Worm (Caenorhabditis elegans) whole organism, L3 larva: Measurements from ENCODE around the gene Y49G5B.1.

Experiments used
- ama-1 ChIP-seq: fragments of 150-350 bp; optimal IDR thresholded peaks from 2 replicates; lab custom pipeline; 2018
- ceh-16 ChIP-seq: sonication (generic microtip); optimal IDR thresholded peaks from 2 replicates; lab custom pipeline; 2017; ENCODE audit warnings: missing biosample characterization, missing genetic modification characterization
- ceh-28 ChIP-seq: fragments of 150-350 bp; optimal IDR thresholded peaks from 2 replicates; lab custom pipeline; 2014; ENCODE audit warnings: missing biosample characterization, missing genetic modification reagents, missing genetic modification characterization
- daf-12 ChIP-seq: fragments of 150-350 bp; optimal IDR thresholded peaks from 2 replicates; lab custom pipeline; 2014; ENCODE audit warnings: missing biosample characterization, missing genetic modification reagents, missing genetic modification characterization
- egl-27 ChIP-seq: sonication (generic microtip); optimal IDR thresholded peaks from 4 replicates; lab custom pipeline; 2017; ENCODE audit warnings: missing biosample characterization, missing genetic modification reagents, missing genetic modification characterization
- egl-5 ChIP-seq: fragments of 150-350 bp; optimal IDR thresholded peaks from 2 replicates; lab custom pipeline; 2017; ENCODE audit warnings: missing biosample characterization, missing genetic modification reagents, missing genetic modification characterization, inconsistent platforms
- elt-1 ChIP-seq: fragments of 150-350 bp; optimal IDR thresholded peaks from 2 replicates; lab custom pipeline; 2014; ENCODE audit warnings: missing biosample characterization, missing genetic modification characterization
- elt-2 ChIP-seq: sonication (generic microtip); optimal IDR thresholded peaks from 2 replicates; lab custom pipeline; 2016; ENCODE audit warnings: missing genetic modification reagents, mild to moderate bottlenecking, missing genetic modification characterization, missing compliant biosample characterization
- eor-1 ChIP-seq, 2 experiments: fragments of 150-350 bp; optimal IDR thresholded peaks; 2 replicates each; lab custom pipeline; 2014 to 2018; ENCODE audit warnings: missing biosample characterization in 2 of 2, missing genetic modification characterization in 2 of 2
- fkh-10 ChIP-seq: sonication (generic microtip); optimal IDR thresholded peaks from 2 replicates; lab custom pipeline; 2017; ENCODE audit warnings: missing biosample characterization, missing genetic modification reagents, missing genetic modification characterization
- fos-1 ChIP-seq: fragments of 150-350 bp; optimal IDR thresholded peaks from 2 replicates; lab custom pipeline; 2014; ENCODE audit warnings: missing biosample characterization, missing genetic modification characterization
- hmg-11 ChIP-seq: sonication (generic microtip); optimal IDR thresholded peaks from 2 replicates; lab custom pipeline; 2016; ENCODE audit warnings: missing genetic modification characterization, missing compliant biosample characterization
- jun-1 ChIP-seq: fragments of 150-350 bp; optimal IDR thresholded peaks from 2 replicates; lab custom pipeline; 2014; ENCODE audit warnings: missing biosample characterization, missing genetic modification reagents, missing genetic modification characterization
- lin-15B ChIP-seq: fragments of 150-350 bp; optimal IDR thresholded peaks from 2 replicates; lab custom pipeline; 2014; ENCODE audit warnings: missing biosample characterization, missing genetic modification characterization
- lsy-12 ChIP-seq: sonication (generic microtip); optimal IDR thresholded peaks from 2 replicates; lab custom pipeline; 2016; ENCODE audit warnings: mild to moderate bottlenecking, missing genetic modification characterization, missing compliant biosample characterization
- mdl-1 ChIP-seq: fragments of 150-350 bp; optimal IDR thresholded peaks from 2 replicates; lab custom pipeline; 2014; ENCODE audit warnings: missing biosample characterization, missing genetic modification characterization
- mml-1 ChIP-seq: fragments of 150-350 bp; sonication (generic microtip); optimal IDR thresholded peaks from 3 replicates; lab custom pipeline; 2014; ENCODE audit warnings: missing biosample characterization, missing genetic modification characterization
- nfya-1 ChIP-seq: sonication (generic microtip); optimal IDR thresholded peaks from 2 replicates; lab custom pipeline; 2017; ENCODE audit warnings: missing genetic modification characterization, mild to moderate bottlenecking, missing compliant biosample characterization, antibody characterized with exemption, moderate library complexity; ENCODE audit not compliant: insufficient read depth
- nhr-11 ChIP-seq: fragments of 150-350 bp; optimal IDR thresholded peaks from 2 replicates; lab custom pipeline; 2014; ENCODE audit warnings: missing biosample characterization, missing genetic modification characterization
- nhr-12 ChIP-seq: fragments of 150-350 bp; optimal IDR thresholded peaks from 2 replicates; lab custom pipeline; 2014; ENCODE audit warnings: missing biosample characterization, missing genetic modification characterization
- nhr-23 ChIP-seq: fragments of 150-350 bp; optimal IDR thresholded peaks from 2 replicates; lab custom pipeline; 2014; ENCODE audit warnings: missing biosample characterization, missing genetic modification reagents, missing genetic modification characterization
- nhr-28 ChIP-seq: fragments of 150-350 bp; optimal IDR thresholded peaks from 2 replicates; lab custom pipeline; 2014; ENCODE audit warnings: missing biosample characterization, missing genetic modification characterization
- nhr-43 ChIP-seq: sonication (generic microtip); optimal IDR thresholded peaks from 2 replicates; lab custom pipeline; 2016; ENCODE audit warnings: mild to moderate bottlenecking, missing genetic modification characterization, missing compliant biosample characterization; ENCODE audit not compliant: poor library complexity, severe bottlenecking
- nhr-67 ChIP-seq: fragments of 150-350 bp; optimal IDR thresholded peaks from 2 replicates; lab custom pipeline; 2014; ENCODE audit warnings: missing biosample characterization, missing genetic modification characterization
- nhr-76 ChIP-seq: fragments of 150-350 bp; sonication (generic microtip); optimal IDR thresholded peaks from 5 replicates; lab custom pipeline; 2014; ENCODE audit warnings: missing biosample characterization, missing genetic modification characterization
- pha-4 ChIP-seq: fragments of 150-350 bp; optimal IDR thresholded peaks from 2 replicates; lab custom pipeline; 2014; ENCODE audit warnings: missing biosample characterization, missing genetic modification reagents, missing genetic modification characterization
- skn-1 ChIP-seq: fragments of 150-350 bp; optimal IDR thresholded peaks from 2 replicates; lab custom pipeline; 2014; ENCODE audit warnings: missing biosample characterization, missing genetic modification characterization
- unc-62 ChIP-seq: fragments of 150-350 bp; sonication (generic microtip); optimal IDR thresholded peaks from 4 replicates; lab custom pipeline; 2014; ENCODE audit warnings: missing biosample characterization, missing genetic modification reagents, missing genetic modification characterization
- ztf-11 ChIP-seq: fragments of 150-350 bp; optimal IDR thresholded peaks from 2 replicates; lab custom pipeline; 2014; ENCODE audit warnings: missing biosample characterization, missing genetic modification characterization

The Y49G5B.1 gene

DNA sequence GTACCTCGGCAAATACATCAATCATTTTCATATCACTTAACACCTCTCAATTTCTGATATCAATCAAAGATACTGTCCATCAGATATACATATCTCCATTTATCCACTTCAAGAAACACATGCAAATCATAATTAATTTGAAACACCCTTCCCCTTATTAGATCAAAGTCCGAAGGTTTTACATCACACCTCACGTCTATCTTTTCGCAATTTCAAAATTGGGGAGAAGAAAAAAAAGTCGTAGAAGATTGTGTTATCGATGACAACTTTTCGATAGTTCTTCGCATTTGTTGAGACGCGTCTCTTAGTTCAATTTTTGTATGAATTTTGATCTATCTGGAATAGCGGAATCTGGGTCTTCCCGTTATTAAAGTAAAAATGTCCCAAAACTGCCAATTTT, 50.1 kb downstream of the Y49G5B.1 start:
- TF ChIP-seq lsy-12 (tag; lab: Kevin White, UChicago) (no peak), eor-1 (tag; optimal IDR thresholded peaks at IDR 0.05; lab: Kevin White, UChicago) (no peak), elt-2 (tag; lab: Kevin White, UChicago) (peak; percentile 4), egl-27 (tag; lab: Kevin White, UChicago) (no peak), nhr-43 (tag; lab: Kevin White, UChicago) (peak; percentile 21)

DNA sequence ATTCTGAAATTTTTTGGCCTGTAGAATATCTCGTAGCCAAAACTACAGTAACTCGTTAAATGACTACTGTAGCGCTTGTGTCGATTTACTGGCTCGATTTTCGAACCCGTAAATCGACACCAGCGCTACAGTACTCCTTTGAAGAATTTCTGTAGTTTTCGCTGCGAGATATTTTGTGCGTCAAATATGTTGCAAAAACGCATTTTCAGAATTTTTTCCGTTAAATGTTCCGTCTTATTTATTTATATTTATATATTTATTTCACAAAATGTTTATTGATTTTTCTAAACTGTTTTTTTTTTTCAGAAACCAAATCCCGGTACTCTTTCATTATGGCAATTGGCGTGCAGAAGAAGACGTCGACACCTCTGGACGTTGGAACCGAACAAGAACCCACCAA, 50.6 kb downstream of the Y49G5B.1 start, which contains the start of gene natc-2:
Gene natc-2 (plus strand): TSS at position 301 of the 400 bp plus-strand sequence.
- TF ChIP-seq skn-1 (tag; lab: Kevin White, UChicago), result no peak
- no peak for TF ChIP-seq mdl-1 (tag; lab: Kevin White, UChicago)
- TF ChIP-seq elt-1 (tag; lab: Kevin White, UChicago), result no peak
- no peak for TF ChIP-seq egl-27 (tag; lab: Kevin White, UChicago)
- no peak for TF ChIP-seq fos-1 (tag; lab: Kevin White, UChicago)
- no peak for TF ChIP-seq ceh-28 (tag; lab: Kevin White, UChicago)
- no peak for TF ChIP-seq ceh-16 (tag; lab: Kevin White, UChicago)
- TF ChIP-seq hmg-11 (tag; lab: Kevin White, UChicago), result no peak
- no peak for TF ChIP-seq pha-4 (tag; lab: Kevin White, UChicago)
- TF ChIP-seq lin-15B (tag; lab: Kevin White, UChicago), result no peak
- TF ChIP-seq nhr-67, result no peak
- TF ChIP-seq nhr-28 (tag; lab: Kevin White, UChicago), result no peak
- TF ChIP-seq nfya-1 (tag; lab: Kevin White, UChicago), result no peak
- TF ChIP-seq fkh-10 (GFP tag; lab: Kevin White, UChicago), result no peak
- TF ChIP-seq ama-1 (lab: Kevin White, UChicago), result no peak
- TF ChIP-seq daf-12, result no peak
- TF ChIP-seq unc-62 (GFP tag; lab: Kevin White, UChicago), result no peak
- no peak for TF ChIP-seq nhr-43 (tag; lab: Kevin White, UChicago)
- no peak for TF ChIP-seq egl-5 (tag; lab: Kevin White, UChicago)

DNA sequence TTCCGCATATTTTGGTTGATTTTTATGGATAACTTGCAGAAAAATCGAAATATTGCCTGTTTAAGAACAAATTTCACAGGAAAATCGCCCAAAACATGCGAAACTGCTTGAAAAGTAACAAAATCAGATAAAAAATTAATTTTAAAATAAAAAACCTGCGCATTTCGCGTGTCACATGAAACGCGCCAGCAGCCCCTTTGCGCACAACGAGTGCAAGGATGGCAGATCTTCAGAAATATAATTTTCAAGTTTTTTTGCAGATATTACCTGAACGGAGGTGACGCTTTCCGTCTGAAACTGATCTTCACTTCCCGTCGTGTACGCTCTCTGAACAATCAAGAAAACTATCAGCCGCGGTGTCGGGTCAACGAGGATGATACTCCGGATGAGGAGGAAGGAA, 51.8 kb downstream of the Y49G5B.1 start:
- TF ChIP-seq nhr-43 (tag; lab: Kevin White, UChicago), result peak; percentile 1
- peak; percentile 64 for TF ChIP-seq lin-15B (tag; lab: Kevin White, UChicago)
- peak; percentile 9 for TF ChIP-seq elt-2 (tag; lab: Kevin White, UChicago)
- TF ChIP-seq ztf-11, result no peak
- TF ChIP-seq ceh-16 (tag; lab: Kevin White, UChicago), result no peak
- peak; percentile 51 for TF ChIP-seq nhr-23 (tag; lab: Kevin White, UChicago)
- TF ChIP-seq nfya-1 (tag; lab: Kevin White, UChicago), result peak; percentile 53
- peak; percentile 53 for TF ChIP-seq pha-4 (tag; lab: Kevin White, UChicago)

DNA sequence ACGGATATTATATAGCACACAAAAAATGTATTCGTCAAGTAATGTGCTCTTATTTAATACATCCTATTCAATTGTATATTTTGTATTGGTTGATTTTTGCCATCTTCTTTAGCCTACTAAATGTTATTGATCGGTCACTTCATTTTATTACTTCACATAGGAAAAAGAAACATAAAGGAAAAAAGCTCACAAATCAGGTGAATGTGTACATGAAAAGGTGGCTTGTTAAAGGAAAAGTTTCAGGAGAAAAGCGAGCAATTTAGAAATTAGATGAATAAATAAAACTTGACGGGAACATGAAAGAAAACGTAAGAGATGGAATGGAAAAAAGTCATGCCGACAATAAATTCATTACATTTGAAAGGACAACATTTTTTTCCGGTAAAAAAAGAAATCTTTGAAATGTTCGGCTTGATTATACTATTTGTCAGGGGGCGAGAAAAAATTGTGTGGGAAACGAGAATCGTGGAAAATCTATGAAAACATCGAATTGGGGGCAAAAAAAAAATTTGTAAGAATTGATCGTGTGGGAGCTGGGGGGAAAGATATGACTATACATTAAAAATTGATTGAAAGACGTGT, 52.4 kb downstream of the Y49G5B.1 start:
- TF ChIP-seq jun-1 (tag; lab: Kevin White, UChicago), result no peak
- peak; percentile 39 for TF ChIP-seq nhr-43 (tag; lab: Kevin White, UChicago)
- TF ChIP-seq ama-1 (lab: Kevin White, UChicago), result peak; percentile 23
- TF ChIP-seq nhr-11 (tag; lab: Kevin White, UChicago), result no peak

- no peak for TF ChIP-seq ztf-11
- no peak for TF ChIP-seq daf-12
- TF ChIP-seq eor-1 (tag; optimal IDR thresholded peaks at IDR 0.05; lab: Kevin White, UChicago), result no peak
- TF ChIP-seq lsy-12 (tag; lab: Kevin White, UChicago), result no peak
- TF ChIP-seq nhr-12 (tag; lab: Kevin White, UChicago), result no peak
- TF ChIP-seq mml-1, result no peak
- no peak for TF ChIP-seq egl-27 (tag; lab: Kevin White, UChicago)
- no peak for TF ChIP-seq elt-1 (tag; lab: Kevin White, UChicago)
- no peak for TF ChIP-seq nhr-23 (tag; lab: Kevin White, UChicago)
- TF ChIP-seq nhr-76, result no peak
- no peak for TF ChIP-seq pha-4 (tag; lab: Kevin White, UChicago)
- TF ChIP-seq jun-1 (tag; lab: Kevin White, UChicago), result no peak
- no peak for TF ChIP-seq egl-5 (tag; lab: Kevin White, UChicago)
These were observed 54.8 kb downstream of the Y49G5B.1 start, which contains the start of gene B0238.9 for ce11 chrV:5278001-5278400. Gene B0238.9 (minus strand): TSS chrV:5278101.
